Worm (Caenorhabditis elegans): ENCODE data around the gene lsm-4.

The lsm-4 gene

ce11 chrII:7236937-7237336 is 16.0 kb downstream of the lsm-4 start:
- TF ChIP-seq nhr-12 (tag; optimal IDR thresholded peaks at IDR 0.05) (no peak), ceh-39 (tag; optimal IDR thresholded peaks at IDR 0.05) (no peak), ztf-11 (tag; optimal IDR thresholded peaks at IDR 0.05) (no peak), unc-39 (tag; optimal IDR thresholded peaks at IDR 0.05) (no peak), lin-32 (GFP tag; optimal IDR thresholded peaks at IDR 0.05) (no peak), elt-1 (tag; optimal IDR thresholded peaks at IDR 0.05; ENCODE audit: borderline replicate concordance, insufficient read depth) (no peak), mab-5 (tag; optimal IDR thresholded peaks at IDR 0.05) (no peak), zip-8 (tag; optimal IDR thresholded peaks at IDR 0.05) (no peak), M03D4.4 (tag; optimal IDR thresholded peaks at IDR 0.05) (no peak), mls-2 (tag; optimal IDR thresholded peaks at IDR 0.05) (no peak), blmp-1 (tag; optimal IDR thresholded peaks at IDR 0.05) (no peak), sem-2 (GFP tag; optimal IDR thresholded peaks at IDR 0.05) (no peak), unc-62 (GFP tag; optimal IDR thresholded peaks at IDR 0.05) (no peak)

- TF ChIP-seq M03D4.4 (tag; optimal IDR thresholded peaks at IDR 0.05), result no peak
- no peak for TF ChIP-seq mep-1 (tag; optimal IDR thresholded peaks at IDR 0.05)
- TF ChIP-seq ceh-83 (GFP tag; optimal IDR thresholded peaks at IDR 0.05), result no peak
- no peak for TF ChIP-seq ceh-39 (tag; optimal IDR thresholded peaks at IDR 0.05)
- no peak for TF ChIP-seq nhr-12 (tag; optimal IDR thresholded peaks at IDR 0.05)
- TF ChIP-seq elt-3 (tag; optimal IDR thresholded peaks at IDR 0.05), result no peak
- TF ChIP-seq nhr-28 (tag; optimal IDR thresholded peaks at IDR 0.05), result no peak
- TF ChIP-seq bed-3 (GFP tag; optimal IDR thresholded peaks at IDR 0.05), result no peak
- TF ChIP-seq flh-1 (GFP tag; optimal IDR thresholded peaks at IDR 0.05), result no peak
Observed at ce11 chrII:7233274-7233673, 19.7 kb downstream of the lsm-4 start.

DNA sequence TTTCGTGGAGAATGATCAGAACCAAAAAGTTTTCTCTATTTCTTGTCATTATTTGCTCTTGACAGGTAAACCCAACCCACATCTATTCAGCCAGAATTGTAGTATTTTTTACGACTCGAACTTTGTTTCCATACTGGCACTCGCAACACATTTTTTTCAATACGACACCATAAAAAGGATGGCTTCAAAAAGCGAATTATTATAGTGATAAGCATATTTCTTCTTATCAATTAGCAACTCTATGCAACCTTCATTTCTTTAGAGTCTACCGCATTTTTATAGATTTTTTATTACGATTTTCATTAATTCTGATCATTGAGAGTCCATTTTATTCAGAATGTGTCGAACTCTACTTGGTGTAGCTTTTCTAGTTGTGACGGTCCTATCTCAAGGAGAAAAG is 20.4 kb downstream of the lsm-4 start, which contains the start of gene ctsa-3.1:
TSS of gene ctsa-3.1 (plus strand) at position 337 of the 400 bp plus-strand sequence.
- TF ChIP-seq ceh-83 (GFP tag; optimal IDR thresholded peaks at IDR 0.05), result no peak
- no peak for TF ChIP-seq nhr-2 (tag; optimal IDR thresholded peaks at IDR 0.05)
- TF ChIP-seq mep-1 (tag; optimal IDR thresholded peaks at IDR 0.05), result no peak
- no peak for TF ChIP-seq ham-2 (GFP tag; optimal IDR thresholded peaks at IDR 0.05)
- no peak for TF ChIP-seq lin-13 (tag; optimal IDR thresholded peaks at IDR 0.05)
- no peak for TF ChIP-seq ceh-43 (GFP tag; optimal IDR thresholded peaks at IDR 0.05)
- no peak for TF ChIP-seq bed-3 (GFP tag; optimal IDR thresholded peaks at IDR 0.05)
- no peak for TF ChIP-seq blmp-1 (tag; optimal IDR thresholded peaks at IDR 0.05)
- TF ChIP-seq nhr-28 (tag; optimal IDR thresholded peaks at IDR 0.05), result no peak
- no peak for TF ChIP-seq lsy-2 (tag; optimal IDR thresholded peaks at IDR 0.05)
- no peak for TF ChIP-seq nhr-12 (tag; optimal IDR thresholded peaks at IDR 0.05)
- no peak for TF ChIP-seq tbx-8 (GFP tag; optimal IDR thresholded peaks at IDR 0.05)
- TF ChIP-seq nhr-76 (tag; optimal IDR thresholded peaks at IDR 0.05), result no peak

DNA sequence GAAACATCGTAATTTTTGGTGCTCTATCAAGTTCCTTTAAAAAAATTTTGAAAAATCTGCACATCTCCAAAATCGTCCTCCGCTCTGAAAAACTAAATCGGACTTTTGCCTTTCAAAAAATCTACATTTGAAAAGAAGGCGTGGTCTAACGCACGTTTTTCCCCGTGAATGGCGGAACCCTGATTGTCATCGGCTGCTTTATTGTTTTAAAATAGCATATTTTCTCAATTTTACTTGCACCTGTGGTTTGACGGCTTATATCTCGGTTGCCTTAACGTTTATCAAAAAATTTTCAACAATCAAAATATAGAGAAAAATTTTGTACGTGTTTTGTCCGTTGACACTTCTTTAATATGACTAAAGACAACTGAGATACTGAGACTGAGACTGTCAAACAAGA is 21.0 kb downstream of the lsm-4 start:
- TF ChIP-seq unc-39 (tag; optimal IDR thresholded peaks at IDR 0.05) (no peak), unc-120 (tag; optimal IDR thresholded peaks at IDR 0.05; ENCODE audit: poor library complexity, severe bottlenecking) (no peak), lsy-2 (tag; optimal IDR thresholded peaks at IDR 0.05) (no peak), pha-4 (tag; optimal IDR thresholded peaks at IDR 0.05) (no peak)

DNA sequence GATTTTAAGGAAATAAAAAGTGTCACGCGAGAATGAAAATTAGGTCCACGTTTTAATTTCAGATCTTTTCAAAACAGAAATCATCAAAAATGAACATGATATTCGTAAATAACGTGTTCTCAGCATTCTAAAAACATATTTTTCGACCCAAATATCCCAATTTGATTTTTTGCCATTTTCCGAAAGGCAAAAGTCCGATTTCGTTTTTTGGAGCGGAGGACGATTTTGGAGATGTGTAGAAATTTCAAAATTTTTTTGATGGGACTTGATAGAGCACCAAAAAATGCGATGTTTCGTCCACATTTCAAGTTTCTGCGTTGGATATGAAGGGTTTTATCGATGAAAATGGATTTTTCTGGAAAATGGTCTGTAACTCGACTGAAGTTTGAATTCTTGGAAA is 22.3 kb downstream of the lsm-4 start:
- no peak for TF ChIP-seq nhr-12 (tag; optimal IDR thresholded peaks at IDR 0.05)
- TF ChIP-seq lin-32 (GFP tag; optimal IDR thresholded peaks at IDR 0.05), result no peak
- TF ChIP-seq sem-2 (GFP tag; optimal IDR thresholded peaks at IDR 0.05), result no peak
- no peak for TF ChIP-seq elt-3 (tag; optimal IDR thresholded peaks at IDR 0.05)
- no peak for TF ChIP-seq tbx-8 (GFP tag; optimal IDR thresholded peaks at IDR 0.05)
- no peak for TF ChIP-seq flh-1 (GFP tag; optimal IDR thresholded peaks at IDR 0.05)
- TF ChIP-seq ceh-39 (tag; optimal IDR thresholded peaks at IDR 0.05), result no peak
- TF ChIP-seq sptf-1 (tag; optimal IDR thresholded peaks at IDR 0.05), result no peak
- no peak for TF ChIP-seq nhr-28 (tag; optimal IDR thresholded peaks at IDR 0.05)
- TF ChIP-seq cnd-1 (tag; optimal IDR thresholded peaks at IDR 0.05), result no peak
- TF ChIP-seq unc-120 (tag; optimal IDR thresholded peaks at IDR 0.05; ENCODE audit: poor library complexity, severe bottlenecking), result no peak
- no peak for TF ChIP-seq elt-1 (tag; optimal IDR thresholded peaks at IDR 0.05; ENCODE audit: borderline replicate concordance, insufficient read depth)
- no peak for TF ChIP-seq snpc-4 (tag; optimal IDR thresholded peaks at IDR 0.05)
- no peak for TF ChIP-seq M03D4.4 (tag; optimal IDR thresholded peaks at IDR 0.05)
- TF ChIP-seq mls-2 (tag; optimal IDR thresholded peaks at IDR 0.05), result no peak
- TF ChIP-seq unc-39 (tag; optimal IDR thresholded peaks at IDR 0.05), result no peak
- no peak for TF ChIP-seq ces-1 (GFP tag; optimal IDR thresholded peaks at IDR 0.05)
- TF ChIP-seq nhr-237 (tag; optimal IDR thresholded peaks at IDR 0.05), result no peak
